Worm (Caenorhabditis elegans) whole organism, L4/young adult: Measurements from ENCODE around the gene Y54F10BM.3.
"Not testable (repeated sequence)": the region's sequence is repeated elsewhere in the genome, so short reads cannot be mapped to it uniquely, and the experiment has no call there.

Source experiments
- W03F9.2 ChIP-seq: fragments of 150-350 bp; optimal IDR thresholded peaks from 2 replicates; lab custom pipeline; 2014; ENCODE audit warnings: missing biosample characterization, missing genetic modification characterization
- dao-5 ChIP-seq: sonication (generic microtip); optimal IDR thresholded peaks from 2 replicates; lab custom pipeline; 2016; ENCODE audit warnings: missing genotype, missing genetic modification characterization, moderate library complexity, missing compliant biosample characterization
- him-1 ChIP-seq: sonication (generic microtip); optimal IDR thresholded peaks from 2 replicates; lab custom pipeline; 2016; ENCODE audit warnings: missing genotype, missing genetic modification reagents, missing genetic modification characterization, missing compliant biosample characterization

The Y54F10BM.3 gene

ce11 chrIII:2261353-2261752, 20.5 kb upstream of the Y54F10BM.3 start, which contains the start of gene fbxa-42:
Gene fbxa-42, minus strand, starts transcription at chrIII:2261453.
- TF ChIP-seq him-1 (tag; lab: Kevin White, UChicago); W03F9.2; dao-5 (tag; lab: Kevin White, UChicago): not testable (repeated sequence)

- TF ChIP-seq W03F9.2 (no peak), him-1 (tag; lab: Kevin White, UChicago) (no peak), dao-5 (tag; lab: Kevin White, UChicago) (no peak)
These were observed 18.9 kb upstream of the Y54F10BM.3 start, which contains the start of gene Y54F10BM.6 for ce11 chrIII:2262942-2263341. Gene Y54F10BM.6, plus strand, starts transcription at chrIII:2263242.

- no peak for TF ChIP-seq dao-5 (tag; lab: Kevin White, UChicago)
- no peak for TF ChIP-seq W03F9.2
- TF ChIP-seq him-1 (tag; lab: Kevin White, UChicago) = no peak
These were observed 15.7 kb upstream of the Y54F10BM.3 start, which contains the start of gene fbxa-9 for ce11 chrIII:2265986-2266701. Gene fbxa-9, plus strand, starts transcription at chrIII:2266651.

- TF ChIP-seq him-1 (tag; lab: Kevin White, UChicago) (no peak), dao-5 (tag; lab: Kevin White, UChicago) (no peak), W03F9.2 (no peak)
These were observed 9.8 kb upstream of the Y54F10BM.3 start, which contains the start of gene fbxa-48 for ce11 chrIII:2272075-2272474. Gene fbxa-48, minus strand, starts transcription at chrIII:2272175.

- no peak for TF ChIP-seq W03F9.2
- TF ChIP-seq dao-5 (tag; lab: Kevin White, UChicago) = no peak
- no peak for TF ChIP-seq him-1 (tag; lab: Kevin White, UChicago)
These were observed 9.1 kb upstream of the Y54F10BM.3 start, which contains the start of gene fbxa-39 for ce11 chrIII:2272732-2273131. Gene fbxa-39, plus strand, starts transcription at chrIII:2273032.

ce11 chrIII:2276842-2277241, 5.0 kb upstream of the Y54F10BM.3 start, which contains the start of gene Y54F10BM.21:
Gene Y54F10BM.21, plus strand, starts transcription at chrIII:2277142.
- TF ChIP-seq him-1 (tag; lab: Kevin White, UChicago) (no peak), dao-5 (tag; lab: Kevin White, UChicago) (no peak), W03F9.2 (no peak)

- TF ChIP-seq him-1 (tag; lab: Kevin White, UChicago) (no peak), dao-5 (tag; lab: Kevin White, UChicago) (no peak)
These were observed 2.4 kb upstream of the Y54F10BM.3 start, which contains the start of gene Y54F10BM.23 for ce11 chrIII:2279457-2279856. Gene Y54F10BM.23, minus strand, starts transcription at chrIII:2279557.

ce11 chrIII:2280569-2280968, 1.3 kb upstream of the Y54F10BM.3 start, which contains the start of gene Y54F10BM.22:
Gene Y54F10BM.22, plus strand, starts transcription at chrIII:2280899.
- no peak for TF ChIP-seq W03F9.2
- no peak for TF ChIP-seq him-1 (tag; lab: Kevin White, UChicago)
- TF ChIP-seq dao-5 (tag; lab: Kevin White, UChicago) = no peak

ce11 chrIII:2283341-2283847, 1.6 kb downstream of the Y54F10BM.3 start:
- no peak for TF ChIP-seq dao-5 (tag; lab: Kevin White, UChicago)
- TF ChIP-seq him-1 (tag; lab: Kevin White, UChicago) = no peak
- TF ChIP-seq W03F9.2 = no peak

- TF ChIP-seq W03F9.2 (no peak), dao-5 (tag; lab: Kevin White, UChicago) (no peak), him-1 (tag; lab: Kevin White, UChicago) (no peak)
These were observed 6.4 kb downstream of the Y54F10BM.3 start for ce11 chrIII:2288261-2288660.

ce11 chrIII:2291139-2291538, 9.3 kb downstream of the Y54F10BM.3 start, which contains the start of gene fbxa-219:
Gene fbxa-219, plus strand, starts transcription at chrIII:2291415.
- TF ChIP-seq dao-5 (tag; lab: Kevin White, UChicago) (no peak), W03F9.2 (no peak), him-1 (tag; lab: Kevin White, UChicago) (no peak)

ce11 chrIII:2294736-2295135, 12.9 kb downstream of the Y54F10BM.3 start:
- TF ChIP-seq him-1 (tag; lab: Kevin White, UChicago) = no peak
- no peak for TF ChIP-seq W03F9.2
- TF ChIP-seq dao-5 (tag; lab: Kevin White, UChicago) = no peak

ce11 chrIII:2304149-2304548, 22.3 kb downstream of the Y54F10BM.3 start:
- TF ChIP-seq dao-5 (tag; lab: Kevin White, UChicago) (no peak), W03F9.2 (no peak), him-1 (tag; lab: Kevin White, UChicago) (no peak)

- TF ChIP-seq dao-5 (tag; lab: Kevin White, UChicago) (no peak), W03F9.2 (no peak), him-1 (tag; lab: Kevin White, UChicago) (no peak)
These were observed 23.0 kb downstream of the Y54F10BM.3 start, which contains the start of gene Y54F10BM.9 for ce11 chrIII:2304867-2305266. Gene Y54F10BM.9, minus strand, starts transcription at chrIII:2304927.
